Fruit fly (Drosophila melanogaster): ENCODE data around the gene CG12502.
A peak's percentile ranks its signal among the peaks of the same experiment; 100 is the strongest.

CG12502 gene

DNA sequence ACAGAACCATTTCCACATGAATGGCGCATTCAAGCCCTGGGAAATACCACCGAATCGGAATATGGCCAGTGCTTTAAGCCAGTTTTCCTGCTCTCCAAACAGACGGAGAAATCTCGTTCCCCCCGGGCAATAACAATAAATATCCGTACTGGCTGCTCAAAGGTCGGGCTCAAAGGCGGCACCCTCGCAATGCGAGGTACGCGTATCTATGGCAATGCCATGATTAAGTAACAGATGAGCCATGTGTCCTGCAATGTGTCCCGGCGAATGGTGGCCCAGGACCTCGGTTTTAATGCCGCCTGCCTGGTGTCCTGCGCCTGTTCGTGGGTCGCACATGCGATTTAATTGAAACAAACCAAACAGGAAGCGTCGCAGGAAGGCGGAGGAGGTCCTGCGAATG lies 38.7 kb downstream of the CG12502 start:
- TF ChIP-seq CG6791 (GFP tag; IDR thresholded peaks at IDR 0.05; ENCODE audit: partially characterized antibody) (peak; percentile 64; the same call in 1 of the 3 replicates), MESR4 (GFP tag; optimal IDR thresholded peaks at IDR 0.05) (no peak), tna (GFP tag; IDR thresholded peaks at IDR 0.05; ENCODE audit: partially characterized antibody) (no peak), Optix (GFP tag; IDR thresholded peaks at IDR 0.05) (no peak), CG1529 (GFP tag; optimal IDR thresholded peaks at IDR 0.05) (no peak), CG12219 (GFP tag; optimal IDR thresholded peaks at IDR 0.05) (no peak), Sry-δ (GFP tag; optimal IDR thresholded peaks at IDR 0.05) (no peak), Dp (GFP tag; optimal IDR thresholded peaks at IDR 0.05) (no peak), zen (tag; optimal IDR thresholded peaks at IDR 0.05) (no peak), CG6254 (GFP tag; optimal IDR thresholded peaks at IDR 0.05) (no peak), tin (GFP tag; optimal IDR thresholded peaks at IDR 0.05) (no peak), CG18599 (GFP tag; optimal IDR thresholded peaks at IDR 0.05) (no peak), abd-A (tag; optimal IDR thresholded peaks at IDR 0.05) (peak; percentile 39), Opbp (GFP tag; IDR thresholded peaks at IDR 0.05; ENCODE audit: partially characterized antibody) (peak; percentile 47; the same call in 1 of the 3 replicates), Med (GFP tag) (peak; percentile 22), CG3995 (GFP tag; optimal IDR thresholded peaks at IDR 0.05) (no peak), exex (tag; optimal IDR thresholded peaks at IDR 0.05) (no peak), CG2202 (tag; optimal IDR thresholded peaks at IDR 0.05) (no peak), CG1792 (GFP tag; optimal IDR thresholded peaks at IDR 0.05) (no peak), sd (tag; optimal IDR thresholded peaks at IDR 0.05) (peak; percentile 3), CG4820 (GFP tag; optimal IDR thresholded peaks at IDR 0.05) (no peak), CG9215 (GFP tag; IDR thresholded peaks at IDR 0.05) (no peak), seq (GFP tag; IDR thresholded peaks at IDR 0.05) (no peak), CG18262 (tag; optimal IDR thresholded peaks at IDR 0.05) (no peak), Fer1 (GFP tag; optimal IDR thresholded peaks at IDR 0.05) (no peak), CG12236 (GFP tag; optimal IDR thresholded peaks at IDR 0.05) (no peak), gfzf (GFP tag; optimal IDR thresholded peaks at IDR 0.05) (no peak), ems (GFP tag; optimal IDR thresholded peaks at IDR 0.05) (no peak), Hey (tag; optimal IDR thresholded peaks at IDR 0.05) (peak; percentile 58), nerfin-1 (tag; optimal IDR thresholded peaks at IDR 0.05) (peak; percentile 99), CG8359 (GFP tag; optimal IDR thresholded peaks at IDR 0.05; ENCODE audit: borderline replicate concordance) (no peak), Rfx (GFP tag; IDR thresholded peaks at IDR 0.05) (no peak), CG7963 (GFP tag; IDR thresholded peaks at IDR 0.05; ENCODE audit: partially characterized antibody) (0 out of 3 replicates have a peak, but pooled peaks have one; percentile 25), Fer3 (tag; optimal IDR thresholded peaks at IDR 0.05) (no peak), insv (GFP tag; optimal IDR thresholded peaks at IDR 0.05) (no peak), Tbp (GFP tag; optimal IDR thresholded peaks at IDR 0.05) (no peak), bbx (GFP tag; IDR thresholded peaks at IDR 0.05; ENCODE audit: partially characterized antibody) (peak; percentile 68), CG17802 (tag; optimal IDR thresholded peaks at IDR 0.05) (no peak), CG9609 (GFP tag; optimal IDR thresholded peaks at IDR 0.05) (no peak), az2 (GFP tag; optimal IDR thresholded peaks at IDR 0.05) (no peak)

DNA sequence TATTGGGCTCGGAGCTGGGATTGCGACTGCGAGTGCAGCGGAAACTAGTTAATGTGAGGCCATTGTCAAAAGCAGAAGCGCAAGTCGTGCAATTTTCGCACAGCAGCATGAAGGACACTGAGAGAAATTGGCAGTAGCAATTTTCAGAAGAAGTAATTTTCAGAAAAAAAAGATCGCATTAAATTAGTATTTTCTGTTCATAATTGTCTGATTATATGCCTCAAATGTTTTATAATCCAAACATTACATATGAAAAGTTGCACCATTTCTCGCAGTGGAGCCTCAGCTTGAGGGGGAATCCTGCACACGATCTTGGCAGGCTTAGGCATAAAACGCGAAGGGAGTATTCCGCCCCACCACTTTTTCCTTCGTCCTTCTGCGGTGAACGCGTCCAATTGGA lies 39.2 kb downstream of the CG12502 start:
- TF ChIP-seq ttk (GFP tag; IDR thresholded peaks at IDR 0.05) (peak; percentile 62), row (GFP tag; IDR thresholded peaks at IDR 0.05) (peak; percentile 76), CG12299 (tag; optimal IDR thresholded peaks at IDR 0.05) (peak; percentile 57), Ssrp (tag; optimal IDR thresholded peaks at IDR 0.05) (peak; percentile 62), chm (GFP tag; IDR thresholded peaks at IDR 0.05) (peak; percentile 72; the same call in 1 of the 2 replicates), Poxn (GFP tag; IDR thresholded peaks at IDR 0.05) (no peak), sisA (GFP tag; IDR thresholded peaks at IDR 0.05) (peak; percentile 79), bab2 (GFP tag; optimal IDR thresholded peaks at IDR 0.05) (peak; percentile 40), lmd (GFP tag; IDR thresholded peaks at IDR 0.05) (peak; percentile 51; the same call in 1 of the 2 replicates), CG8765 (GFP tag; IDR thresholded peaks at IDR 0.05) (peak; percentile 27; the same call in 1 of the 2 replicates), CG16815 (GFP tag; optimal IDR thresholded peaks at IDR 0.05) (peak; percentile 55), CG10267 (tag; optimal IDR thresholded peaks at IDR 0.05) (peak; percentile 30), CG12391 (tag; optimal IDR thresholded peaks at IDR 0.05) (peak; percentile 74)
